Fruit fly (Drosophila melanogaster): ENCODE results near the gene fax.

dm6 chr3L:16385252-16385879, 26.3 kb downstream of the fax start:
- TF ChIP-seq CG6854 (GFP tag; optimal IDR thresholded peaks at IDR 0.05) (no peak), CG8119 (GFP tag; IDR thresholded peaks at IDR 0.05) (peak; percentile 33; the same call in 1 of the 3 replicates), OdsH (GFP tag; optimal IDR thresholded peaks at IDR 0.05) (no peak), CG15336 (GFP tag; IDR thresholded peaks at IDR 0.05) (no peak; the same call in 1 of the 2 replicates), Sox102F (GFP tag; optimal IDR thresholded peaks at IDR 0.05) (no peak), salr (GFP tag; optimal IDR thresholded peaks at IDR 0.05) (no peak), topi (GFP tag; optimal IDR thresholded peaks at IDR 0.05) (no peak), CG6276 (GFP tag; optimal IDR thresholded peaks at IDR 0.05) (peak; percentile 19), CG8632 (GFP tag; optimal IDR thresholded peaks at IDR 0.05) (peak; percentile 11), CG6163 (GFP tag; IDR thresholded peaks at IDR 0.05) (no peak)
